Worm (Caenorhabditis elegans): ENCODE measurements around the gene idpc-5.

- TF ChIP-seq dmd-8 (GFP tag; IDR thresholded peaks at IDR 0.05) (no peak), zag-1 (tag; optimal IDR thresholded peaks at IDR 0.05) (no peak), nhr-76 (tag; optimal IDR thresholded peaks at IDR 0.05) (no peak), lin-38 (GFP tag; IDR thresholded peaks at IDR 0.05) (no peak), nhr-28 (tag; optimal IDR thresholded peaks at IDR 0.05) (no peak), unc-130 (GFP tag; optimal IDR thresholded peaks at IDR 0.05) (no peak), nhr-77 (tag; optimal IDR thresholded peaks at IDR 0.05) (no peak), ceh-82 (tag; optimal IDR thresholded peaks at IDR 0.05) (no peak), ceh-32 (tag; optimal IDR thresholded peaks at IDR 0.05; ENCODE audit: poor library complexity) (no peak), lin-13 (GFP tag; optimal IDR thresholded peaks at IDR 0.05) (no peak)
Measured at ce11 chrV:9630944-9631343, 8.2 kb upstream of the idpc-5 start, which contains the start of gene T06E4.5.

All from whole organism, L4 larva.